Worm (Caenorhabditis elegans): Measurements from ENCODE around the gene C46C2.6.

Gene C46C2.6

DNA sequence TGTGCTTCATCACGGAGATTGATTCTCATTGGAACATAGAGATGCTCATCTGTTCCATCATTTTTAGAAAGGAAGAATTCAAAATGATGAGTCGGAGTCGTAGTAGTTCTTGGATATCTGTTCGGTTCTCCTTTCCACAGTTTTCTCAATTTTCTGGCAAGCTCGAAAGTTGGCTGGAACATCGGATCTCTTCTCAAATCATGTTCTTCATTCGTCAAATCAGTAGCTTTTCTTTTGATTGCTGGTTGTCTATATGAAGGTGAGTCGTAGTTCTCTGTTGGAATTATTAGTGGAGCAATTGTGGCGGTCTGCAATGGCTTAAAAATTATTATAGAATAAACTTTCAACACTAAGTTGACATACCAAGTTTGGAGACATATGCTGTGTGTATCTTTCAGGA is 50.1 kb downstream of the C46C2.6 start:
- no peak for TF ChIP-seq lsy-27 (tag; optimal IDR thresholded peaks at IDR 0.05; ENCODE audit: borderline replicate concordance, insufficient read depth)
- TF ChIP-seq B0019.2 (GFP tag; conservative IDR thresholded peaks at IDR 0.05): no peak
- no peak for TF ChIP-seq C17E4.6 (GFP tag; IDR thresholded peaks at IDR 0.05)
- TF ChIP-seq F52B5.7 (tag; optimal IDR thresholded peaks at IDR 0.05): no peak
- no peak for TF ChIP-seq ztf-6 (GFP tag; IDR thresholded peaks at IDR 0.05)
- TF ChIP-seq hlh-12 (tag; optimal IDR thresholded peaks at IDR 0.05): no peak
- no peak for TF ChIP-seq F49E8.2 (tag; optimal IDR thresholded peaks at IDR 0.05; ENCODE audit: insufficient read depth)
- TF ChIP-seq F57C9.4 (tag; optimal IDR thresholded peaks at IDR 0.05): no peak
- no peak for TF ChIP-seq Y53G8AR.9 (GFP tag; conservative IDR thresholded peaks at IDR 0.05)
- TF ChIP-seq lsl-1 (GFP tag; optimal IDR thresholded peaks at IDR 0.05): no peak
- no peak for TF ChIP-seq cebp-2 (GFP tag; IDR thresholded peaks at IDR 0.05)
- no peak for TF ChIP-seq F55B11.4 (tag; optimal IDR thresholded peaks at IDR 0.05; ENCODE audit: borderline replicate concordance, insufficient read depth)
- no peak for TF ChIP-seq T26A5.8 (tag; optimal IDR thresholded peaks at IDR 0.05)
- no peak for TF ChIP-seq ceh-100 (GFP tag; IDR thresholded peaks at IDR 0.05)
- TF ChIP-seq snpc-1.1 (tag; optimal IDR thresholded peaks at IDR 0.05; ENCODE audit: insufficient read depth): no peak
- no peak for TF ChIP-seq ZK185.1 (tag; optimal IDR thresholded peaks at IDR 0.05; ENCODE audit: poor library complexity, severe bottlenecking)
- no peak for TF ChIP-seq madf-10 (tag; optimal IDR thresholded peaks at IDR 0.05)
- TF ChIP-seq snpc-3.4 (tag; optimal IDR thresholded peaks at IDR 0.05): no peak
- no peak for TF ChIP-seq ztf-22 (GFP tag; optimal IDR thresholded peaks at IDR 0.05)
- no peak for TF ChIP-seq F23B12.7 (tag; optimal IDR thresholded peaks at IDR 0.05; ENCODE audit: insufficient read depth)

ce11 chrIV:9263812-9264320 is 51.6 kb downstream of the C46C2.6 start, which contains the start of gene flh-1:
TSS of gene flh-1 (minus strand) at chrIV:9264270.
- TF ChIP-seq zfh-2 (GFP tag; conservative IDR thresholded peaks at IDR 0.05): peak; percentile 52; the same call in 1 of the 2 replicates
- no peak for TF ChIP-seq madf-3 (GFP tag; IDR thresholded peaks at IDR 0.05)
- 0 out of 2 replicates have a peak, but pooled peaks have one; percentile 19 for TF ChIP-seq madf-6 (GFP tag; IDR thresholded peaks at IDR 0.05)

Measured in whole organism, young adult.